Worm (Caenorhabditis elegans) whole organism, late embryonic: ENCODE measurements around the gene F19F10.1.

Experiments
- F13H6.1 ChIP-seq: sonication (generic microtip); optimal IDR thresholded peaks from 2 replicates; lab custom pipeline; 2016; ENCODE audit warnings: missing genetic modification characterization, missing compliant biosample characterization
- K09A11.1 ChIP-seq: sonication (generic microtip); optimal IDR thresholded peaks from 2 replicates; lab custom pipeline; 2017; ENCODE audit warnings: antibody characterized with exemption, mild to moderate bottlenecking, missing genetic modification characterization, missing compliant biosample characterization; ENCODE audit not compliant: insufficient read depth
- Y22D7AL.16 ChIP-seq: sonication (generic microtip); optimal IDR thresholded peaks from 2 replicates; lab custom pipeline; 2016; ENCODE audit warnings: missing genetic modification characterization, missing compliant biosample characterization
- ahr-1 ChIP-seq: sonication (generic microtip); optimal IDR thresholded peaks from 2 replicates; lab custom pipeline; 2016; ENCODE audit warnings: missing genetic modification characterization, missing compliant biosample characterization
- ama-1 ChIP-seq: fragments of 150-350 bp; optimal IDR thresholded peaks from 2 replicates; lab custom pipeline; 2014
- ceh-14 ChIP-seq: sonication (generic microtip); optimal IDR thresholded peaks from 2 replicates; lab custom pipeline; 2016; ENCODE audit warnings: missing genotype, missing genetic modification characterization, missing compliant biosample characterization
- ceh-2 ChIP-seq: sonication (generic microtip); optimal IDR thresholded peaks from 2 replicates; lab custom pipeline; 2016; ENCODE audit warnings: missing genotype, missing genetic modification characterization, missing compliant biosample characterization
- ceh-22 ChIP-seq: sonication (generic microtip); optimal IDR thresholded peaks from 2 replicates; lab custom pipeline; 2017; ENCODE audit warnings: missing biosample characterization, missing genetic modification characterization
- ceh-30 ChIP-seq: fragments of 150-350 bp; optimal IDR thresholded peaks from 2 replicates; lab custom pipeline; 2014; ENCODE audit warnings: missing biosample characterization, missing genetic modification characterization
- ceh-31 ChIP-seq: sonication (generic microtip); optimal IDR thresholded peaks from 2 replicates; lab custom pipeline; 2016; ENCODE audit warnings: missing genetic modification characterization, missing compliant biosample characterization
- ceh-34 ChIP-seq: sonication (generic microtip); optimal IDR thresholded peaks from 2 replicates; lab custom pipeline; 2016; ENCODE audit warnings: mild to moderate bottlenecking, missing genetic modification characterization, missing compliant biosample characterization
- ceh-45 ChIP-seq: fragments of 200-800 bp; sonication (Bioruptor generic); IDR thresholded peaks from 2 replicates; pipeline ENCODE4 v1.3.6; 2022; ENCODE audit warnings: missing genetic modification reagents, missing genetic modification characterization, missing compliant biosample characterization
- ceh-6 ChIP-seq: fragments of 200-800 bp; sonication (Bioruptor generic); optimal IDR thresholded peaks from 2 replicates; lab custom pipeline; 2018; ENCODE audit warnings: mild to moderate bottlenecking, missing genetic modification characterization, missing compliant biosample characterization
- ceh-9 ChIP-seq: sonication (generic microtip); optimal IDR thresholded peaks from 2 replicates; lab custom pipeline; 2016; ENCODE audit warnings: mild to moderate bottlenecking, missing genetic modification characterization, inconsistent platforms, missing compliant biosample characterization
- elt-2 ChIP-seq: sonication (generic microtip); optimal IDR thresholded peaks from 2 replicates; lab custom pipeline; 2016; ENCODE audit warnings: missing genetic modification reagents, missing genetic modification characterization, missing compliant biosample characterization
- ets-4 ChIP-seq: sonication (generic microtip); optimal IDR thresholded peaks from 2 replicates; lab custom pipeline; 2016; ENCODE audit warnings: missing genetic modification characterization, missing compliant biosample characterization
- eyg-1 ChIP-seq: sonication (generic microtip); optimal IDR thresholded peaks from 2 replicates; lab custom pipeline; 2016; ENCODE audit warnings: missing genotype, missing genetic modification characterization, missing compliant biosample characterization
- fax-1 ChIP-seq: sonication (generic microtip); optimal IDR thresholded peaks from 2 replicates; lab custom pipeline; 2016; ENCODE audit warnings: missing genotype, missing genetic modification characterization, missing compliant biosample characterization
- fkh-6 ChIP-seq: sonication (generic microtip); optimal IDR thresholded peaks from 2 replicates; lab custom pipeline; 2016; ENCODE audit warnings: missing genetic modification characterization, missing compliant biosample characterization
- gmeb-2 ChIP-seq: sonication (generic microtip); optimal IDR thresholded peaks from 2 replicates; lab custom pipeline; 2016; ENCODE audit warnings: missing genetic modification characterization, inconsistent platforms, missing compliant biosample characterization
- hlh-13 ChIP-seq: fragments of 200-800 bp; sonication (Bioruptor generic); optimal IDR thresholded peaks from 2 replicates; lab custom pipeline; 2018; ENCODE audit warnings: mild to moderate bottlenecking, missing genetic modification characterization, missing compliant biosample characterization
- hlh-15 ChIP-seq: sonication (generic microtip); optimal IDR thresholded peaks from 2 replicates; lab custom pipeline; 2016; ENCODE audit warnings: missing genetic modification characterization, missing compliant biosample characterization
- hlh-30 ChIP-seq: sonication (generic microtip); optimal IDR thresholded peaks from 2 replicates; lab custom pipeline; 2017; ENCODE audit warnings: antibody characterized with exemption, missing genetic modification characterization, missing compliant biosample characterization; ENCODE audit not compliant: insufficient read depth
- hlh-6 ChIP-seq: sonication (generic microtip); optimal IDR thresholded peaks from 2 replicates; lab custom pipeline; 2016; ENCODE audit warnings: missing genotype, missing genetic modification characterization, missing compliant biosample characterization
- hlh-8 ChIP-seq: sonication (generic microtip); optimal IDR thresholded peaks from 2 replicates; lab custom pipeline; 2016; ENCODE audit warnings: missing genotype, missing genetic modification characterization, missing compliant biosample characterization
- madf-2 ChIP-seq: sonication (generic microtip); optimal IDR thresholded peaks from 2 replicates; lab custom pipeline; 2017; ENCODE audit warnings: missing genetic modification characterization, missing compliant biosample characterization
- nfya-1 ChIP-seq: sonication (generic microtip); optimal IDR thresholded peaks from 2 replicates; lab custom pipeline; 2017; ENCODE audit warnings: missing genetic modification characterization, mild to moderate bottlenecking, missing compliant biosample characterization, antibody characterized with exemption, moderate library complexity
- nhr-11 ChIP-seq: fragments of 150-350 bp; optimal IDR thresholded peaks from 2 replicates; lab custom pipeline; 2014; ENCODE audit warnings: missing biosample characterization, missing genetic modification characterization
- odd-2 ChIP-seq: sonication (generic microtip); optimal IDR thresholded peaks from 2 replicates; lab custom pipeline; 2017; ENCODE audit warnings: antibody characterized with exemption, mild to moderate bottlenecking, missing genetic modification characterization, missing compliant biosample characterization
- pag-3 ChIP-seq: sonication (generic microtip); optimal IDR thresholded peaks from 2 replicates; lab custom pipeline; 2016; ENCODE audit warnings: missing compliant biosample characterization, missing genetic modification characterization, borderline replicate concordance
- pax-1 ChIP-seq: fragments of 150-350 bp; optimal IDR thresholded peaks from 2 replicates; lab custom pipeline; 2014; ENCODE audit warnings: missing biosample characterization, missing genetic modification characterization
- pha-2 ChIP-seq: sonication (generic microtip); optimal IDR thresholded peaks from 2 replicates; lab custom pipeline; 2017; ENCODE audit warnings: mild to moderate bottlenecking, missing genetic modification characterization, missing compliant biosample characterization
- pha-4 ChIP-seq: fragments of 150-350 bp; optimal IDR thresholded peaks from 2 replicates; lab custom pipeline; 2018; ENCODE audit warnings: missing biosample characterization, missing genetic modification reagents, missing genetic modification characterization
- pqm-1 ChIP-seq: sonication (generic microtip); optimal IDR thresholded peaks from 2 replicates; lab custom pipeline; 2016; ENCODE audit warnings: missing genetic modification characterization, missing compliant biosample characterization
- pros-1 ChIP-seq: fragments of 150-350 bp; optimal IDR thresholded peaks from 2 replicates; lab custom pipeline; 2014; ENCODE audit warnings: missing biosample characterization, missing genetic modification reagents, missing genetic modification characterization
- sdc-2 ChIP-seq: sonication (generic microtip); optimal IDR thresholded peaks from 2 replicates; lab custom pipeline; 2016; ENCODE audit warnings: missing genotype, missing genetic modification characterization, missing compliant biosample characterization
- sox-2 ChIP-seq: fragments of 200-800 bp; sonication (Bioruptor generic); IDR thresholded peaks from 2 replicates; pipeline ENCODE4 v1.3.6; 2022; ENCODE audit warnings: missing genetic modification reagents, missing genetic modification characterization, missing compliant biosample characterization
- sox-4 ChIP-seq: sonication (generic microtip); optimal IDR thresholded peaks from 2 replicates; lab custom pipeline; 2017; ENCODE audit warnings: mild to moderate bottlenecking, missing genetic modification characterization, inconsistent platforms, missing compliant biosample characterization
- syd-9 ChIP-seq: sonication (generic microtip); optimal IDR thresholded peaks from 2 replicates; lab custom pipeline; 2016; ENCODE audit warnings: mild to moderate bottlenecking, missing genetic modification characterization, moderate library complexity, missing compliant biosample characterization
- tbx-2 ChIP-seq: sonication (generic microtip); optimal IDR thresholded peaks from 2 replicates; lab custom pipeline; 2016; ENCODE audit warnings: missing genetic modification characterization, missing compliant biosample characterization
- unc-86 ChIP-seq: sonication (generic microtip); optimal IDR thresholded peaks from 2 replicates; lab custom pipeline; 2016; ENCODE audit warnings: missing genetic modification characterization, missing compliant biosample characterization
- zip-5 ChIP-seq: sonication (generic microtip); optimal IDR thresholded peaks from 2 replicates; lab custom pipeline; 2016; ENCODE audit warnings: missing genetic modification characterization, missing compliant biosample characterization

The F19F10.1 gene

ce11 chrV:7523392-7523791 is 39.7 kb upstream of the F19F10.1 start, which contains the start of gene C54F6.6:
TSS of gene C54F6.6 (plus strand) at chrV:7523692.
- TF ChIP-seq fax-1 (tag; lab: Kevin White, UChicago) (no peak), hlh-6 (tag; lab: Kevin White, UChicago) (no peak), K09A11.1 (tag; lab: Kevin White, UChicago) (no peak), F13H6.1 (no peak), hlh-30 (tag; lab: Kevin White, UChicago) (no peak), ceh-22 (tag; lab: Kevin White, UChicago) (no peak), sox-2 (GFP tag; lab: Robert Waterston, UW) (no peak), ceh-9 (tag; lab: Kevin White, UChicago) (no peak), gmeb-2 (tag; lab: Kevin White, UChicago) (no peak), ceh-34 (tag; lab: Kevin White, UChicago) (no peak), pha-4 (tag; lab: Kevin White, UChicago) (no peak), pros-1 (tag; lab: Kevin White, UChicago) (no peak), nhr-11 (no peak), nfya-1 (tag; lab: Kevin White, UChicago) (no peak), ets-4 (tag; lab: Kevin White, UChicago) (no peak), hlh-13 (no peak)

- TF ChIP-seq nfya-1 (tag; lab: Kevin White, UChicago) (no peak), hlh-8 (tag; lab: Kevin White, UChicago) (no peak), K09A11.1 (tag; lab: Kevin White, UChicago) (no peak), ama-1 (no peak), sox-2 (GFP tag; lab: Robert Waterston, UW) (no peak), elt-2 (tag; lab: Kevin White, UChicago) (no peak), unc-86 (tag; lab: Kevin White, UChicago) (no peak)
Observed at ce11 chrV:7524447-7524846, 38.6 kb upstream of the F19F10.1 start, which contains the start of gene C54F6.20. TSS of gene C54F6.20 (plus strand) at chrV:7524747.

DNA sequence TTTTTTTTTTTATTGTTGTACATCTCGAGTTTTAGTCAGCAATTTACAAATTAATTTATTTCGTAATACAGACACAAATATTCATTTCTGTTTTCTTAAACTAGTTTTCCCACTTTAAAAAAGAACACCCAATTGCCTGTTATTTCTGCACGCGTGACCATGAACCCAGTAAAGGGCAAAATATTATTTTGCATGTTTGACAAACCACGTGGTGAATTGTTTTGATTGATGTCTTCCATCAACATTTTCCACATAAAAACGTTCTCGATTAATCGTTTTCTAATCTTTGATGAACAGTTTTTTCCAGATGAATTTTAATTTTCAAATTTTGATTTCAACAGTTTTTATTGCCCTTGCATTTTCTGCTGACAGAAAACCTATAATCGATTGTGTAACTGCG is 37.4 kb upstream of the F19F10.1 start, which contains the start of gene C54F6.18:
Gene C54F6.18, plus strand, starts transcription at position 301 of the 400 bp plus-strand sequence.
- TF ChIP-seq ceh-2 (tag; lab: Kevin White, UChicago), result no peak
- TF ChIP-seq ceh-31, result no peak
- no peak for TF ChIP-seq sdc-2 (tag; lab: Kevin White, UChicago)
- no peak for TF ChIP-seq pha-2
- no peak for TF ChIP-seq zip-5 (tag; lab: Kevin White, UChicago)
- no peak for TF ChIP-seq odd-2
- TF ChIP-seq ceh-9 (tag; lab: Kevin White, UChicago), result no peak
- TF ChIP-seq fax-1 (tag; lab: Kevin White, UChicago), result no peak
- TF ChIP-seq eyg-1, result no peak
- no peak for TF ChIP-seq madf-2 (tag; lab: Kevin White, UChicago)
- TF ChIP-seq fkh-6 (tag; lab: Kevin White, UChicago), result no peak
- TF ChIP-seq pag-3 (tag; lab: Kevin White, UChicago), result no peak
- TF ChIP-seq pqm-1 (tag; lab: Kevin White, UChicago), result no peak
- no peak for TF ChIP-seq Y22D7AL.16
- TF ChIP-seq elt-2 (tag; lab: Kevin White, UChicago), result no peak
- TF ChIP-seq pax-1 (tag; lab: Kevin White, UChicago), result no peak
- no peak for TF ChIP-seq ets-4 (tag; lab: Kevin White, UChicago)

DNA sequence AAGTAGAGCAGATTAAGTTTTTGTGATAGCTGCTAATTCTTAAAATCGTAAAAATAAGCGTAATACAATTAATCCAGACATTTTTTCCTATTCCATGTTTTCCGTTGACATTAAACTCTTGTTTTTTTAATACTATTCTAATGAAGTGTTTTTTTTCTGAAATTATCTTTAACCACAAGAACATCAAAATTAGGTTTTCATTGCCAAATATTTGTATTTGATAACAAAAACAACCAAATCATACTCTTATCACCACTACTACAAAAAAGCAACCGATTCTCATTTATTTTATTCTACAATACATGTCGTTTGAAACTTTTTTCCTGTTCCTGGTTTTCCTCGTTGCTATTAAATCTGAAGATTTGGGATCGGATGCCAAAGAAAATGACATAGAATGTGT is 35.9 kb upstream of the F19F10.1 start, which contains the start of gene C54F6.17:
Gene C54F6.17, plus strand, starts transcription at position 301 of the 400 bp plus-strand sequence.
- TF ChIP-seq hlh-6 (tag; lab: Kevin White, UChicago) (no peak), hlh-8 (tag; lab: Kevin White, UChicago) (no peak), odd-2 (no peak), ama-1 (no peak)

DNA sequence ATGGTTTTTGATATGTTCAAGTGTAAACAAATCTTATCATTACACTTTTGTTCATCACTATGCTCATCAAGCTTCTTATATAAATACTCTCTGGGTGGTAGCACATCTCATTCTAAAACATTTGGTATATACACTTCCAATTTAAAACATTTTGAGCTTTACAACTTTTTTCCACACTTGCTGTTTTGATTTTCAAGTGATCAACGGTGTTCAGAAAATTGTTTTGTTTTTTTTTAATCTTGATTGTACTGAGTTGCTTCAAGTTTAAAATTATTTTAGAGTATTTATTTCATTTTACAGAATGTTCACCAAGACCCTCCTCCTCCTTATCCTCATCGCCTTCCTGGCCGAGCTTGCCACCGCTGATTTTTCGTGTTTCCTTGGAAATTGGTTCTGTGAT is 34.2 kb upstream of the F19F10.1 start, which contains the start of gene C54F6.5:
Gene C54F6.5, plus strand, starts transcription at position 301 of the 400 bp plus-strand sequence.
- no peak for TF ChIP-seq sox-4
- no peak for TF ChIP-seq ceh-6 (GFP tag; lab: Kevin White, UChicago)
- no peak for TF ChIP-seq ceh-45
- no peak for TF ChIP-seq sox-2 (GFP tag; lab: Robert Waterston, UW)
- TF ChIP-seq gmeb-2 (tag; lab: Kevin White, UChicago), result no peak
- no peak for TF ChIP-seq ahr-1
- TF ChIP-seq syd-9 (tag; lab: Kevin White, UChicago), result no peak
- TF ChIP-seq ceh-22 (tag; lab: Kevin White, UChicago), result no peak
- TF ChIP-seq ceh-14 (tag; lab: Kevin White, UChicago), result no peak
- no peak for TF ChIP-seq zip-5 (tag; lab: Kevin White, UChicago)
- TF ChIP-seq hlh-6 (tag; lab: Kevin White, UChicago), result no peak
- no peak for TF ChIP-seq elt-2 (tag; lab: Kevin White, UChicago)
- TF ChIP-seq ceh-9 (tag; lab: Kevin White, UChicago), result no peak
- TF ChIP-seq pros-1 (tag; lab: Kevin White, UChicago), result no peak
- no peak for TF ChIP-seq ceh-30
- TF ChIP-seq F13H6.1, result no peak
- no peak for TF ChIP-seq hlh-15 (tag; lab: Kevin White, UChicago)
- TF ChIP-seq tbx-2 (tag; lab: Kevin White, UChicago), result no peak
- TF ChIP-seq, all 69 proteins: peak for 0
